Worm (Caenorhabditis elegans) whole organism, young adult: Measurements from ENCODE around the gene F44E5.2.

Source experiments
- C17E4.6 ChIP-seq: fragments of 200-800 bp; sonication (Bioruptor generic); IDR thresholded peaks from 2 replicates; pipeline ENCODE4 v1.3.6; 2022; ENCODE audit warnings: missing genetic modification reagents, missing genetic modification characterization, missing compliant biosample characterization
- F52B5.7 ChIP-seq: sonication (generic microtip); optimal IDR thresholded peaks from 2 replicates; lab custom pipeline; 2016; ENCODE audit warnings: mild to moderate bottlenecking, missing genetic modification characterization, missing compliant biosample characterization
- K11D2.4 ChIP-seq: fragments of 200-800 bp; sonication (Bioruptor generic); IDR thresholded peaks from 2 replicates; pipeline ENCODE4 v1.3.6; 2022; ENCODE audit warnings: missing genetic modification reagents, missing genetic modification characterization, missing compliant biosample characterization
- T26A5.8 ChIP-seq: sonication (generic microtip); optimal IDR thresholded peaks from 2 replicates; lab custom pipeline; 2016; ENCODE audit warnings: missing genetic modification characterization, missing compliant biosample characterization
- Y95B8A.8 ChIP-seq: fragments of 200-800 bp; sonication (Bioruptor generic); IDR thresholded peaks from 2 replicates; pipeline ENCODE4 v1.3.6; 2022; ENCODE audit warnings: missing genetic modification reagents, missing genetic modification characterization, missing compliant biosample characterization
- akir-1 ChIP-seq: fragments of 200-800 bp; sonication (Bioruptor generic); optimal IDR thresholded peaks from 2 replicates; lab custom pipeline; 2018; ENCODE audit warnings: mild to moderate bottlenecking, missing genetic modification characterization, moderate library complexity, missing compliant biosample characterization
- atf-7 ChIP-seq: sonication (generic microtip); optimal IDR thresholded peaks from 2 replicates; lab custom pipeline; 2017; ENCODE audit warnings: mild to moderate bottlenecking, missing genetic modification characterization, missing compliant biosample characterization
- athp-1 ChIP-seq: sonication (generic microtip); optimal IDR thresholded peaks from 2 replicates; lab custom pipeline; 2017; ENCODE audit warnings: mild to moderate bottlenecking, missing genetic modification characterization, missing compliant biosample characterization
- bed-1 ChIP-seq: fragments of 200-800 bp; sonication (Bioruptor generic); IDR thresholded peaks from 2 replicates; pipeline ENCODE4 v1.3.6; 2022; ENCODE audit warnings: missing genetic modification reagents, missing genetic modification characterization, missing compliant biosample characterization
- cebp-2 ChIP-seq: fragments of 200-800 bp; sonication (Bioruptor generic); IDR thresholded peaks from 2 replicates; pipeline ENCODE4 v1.3.6; 2022; ENCODE audit warnings: missing genetic modification characterization, missing compliant biosample characterization
- ceh-100 ChIP-seq: fragments of 200-800 bp; sonication (Bioruptor generic); IDR thresholded peaks from 2 replicates; pipeline ENCODE4 v1.3.6; 2022; ENCODE audit warnings: missing genetic modification reagents, missing genetic modification characterization, missing compliant biosample characterization
- ceh-79 ChIP-seq: sonication (generic microtip); optimal IDR thresholded peaks from 2 replicates; lab custom pipeline; 2017; ENCODE audit warnings: mild to moderate bottlenecking, missing genetic modification characterization, missing compliant biosample characterization
- efl-1 ChIP-seq: fragments of 150-350 bp; optimal IDR thresholded peaks from 2 replicates; lab custom pipeline; 2014; ENCODE audit warnings: missing biosample characterization, missing genetic modification reagents, missing genetic modification characterization
- egl-18 ChIP-seq: fragments of 200-800 bp; sonication (Bioruptor generic); IDR thresholded peaks from 2 replicates; pipeline ENCODE4 v1.3.6; 2022; ENCODE audit warnings: missing genetic modification reagents, missing genetic modification characterization, missing compliant biosample characterization
- ekl-4 ChIP-seq: fragments of 200-800 bp; sonication (Bioruptor generic); IDR thresholded peaks from 2 replicates; pipeline ENCODE4 v1.3.6; 2022; ENCODE audit warnings: missing genetic modification reagents, missing genetic modification characterization, missing compliant biosample characterization
- ets-4 ChIP-seq: fragments of 200-800 bp; sonication (Bioruptor generic); optimal IDR thresholded peaks from 2 replicates; lab custom pipeline; 2018; ENCODE audit warnings: mild to moderate bottlenecking, missing genetic modification characterization, missing compliant biosample characterization
- hmg-1.2 ChIP-seq: fragments of 200-800 bp; sonication (Bioruptor generic); IDR thresholded peaks from 2 replicates; pipeline ENCODE4 v1.3.6; 2022; ENCODE audit warnings: missing genetic modification reagents, missing genetic modification characterization, missing compliant biosample characterization
- hmg-20 ChIP-seq: fragments of 200-800 bp; sonication (Bioruptor generic); IDR thresholded peaks from 2 replicates; pipeline ENCODE4 v1.3.6; 2022; ENCODE audit warnings: missing genetic modification reagents, missing genetic modification characterization, missing compliant biosample characterization
- hrde-1 ChIP-seq: sonication (generic microtip); optimal IDR thresholded peaks from 2 replicates; lab custom pipeline; 2016; ENCODE audit warnings: missing genetic modification characterization, mild to moderate bottlenecking, missing compliant biosample characterization, moderate library complexity, missing genotype, missing genetic modification reagents, borderline replicate concordance
- hsf-1 ChIP-seq: fragments of 200-800 bp; sonication (Bioruptor generic); IDR thresholded peaks from 2 replicates; pipeline ENCODE4 v1.3.6; 2022; ENCODE audit warnings: missing genetic modification reagents, missing genetic modification characterization, missing compliant biosample characterization
- lag-1 ChIP-seq: fragments of 200-800 bp; sonication (Bioruptor generic); IDR thresholded peaks from 2 replicates; pipeline ENCODE4 v1.3.6; 2022; ENCODE audit warnings: missing genetic modification reagents, missing genetic modification characterization, missing compliant biosample characterization
- lin-40 ChIP-seq: sonication (generic microtip); optimal IDR thresholded peaks from 2 replicates; lab custom pipeline; 2016; ENCODE audit warnings: missing genetic modification characterization, mild to moderate bottlenecking, missing compliant biosample characterization, missing genotype, missing genetic modification reagents
- lsl-1 ChIP-seq: fragments of 200-800 bp; sonication (Bioruptor generic); optimal IDR thresholded peaks from 2 replicates; lab custom pipeline; 2018; ENCODE audit warnings: mild to moderate bottlenecking, missing genetic modification characterization, moderate library complexity, missing compliant biosample characterization
- madf-8 ChIP-seq: fragments of 200-800 bp; sonication (Bioruptor generic); conservative IDR thresholded peaks from 2 replicates; pipeline ENCODE4 v1.3.6; 2022; ENCODE audit warnings: missing genetic modification reagents, missing genetic modification characterization, missing compliant biosample characterization
- mcd-1 ChIP-seq: fragments of 200-800 bp; sonication (Bioruptor generic); IDR thresholded peaks from 2 replicates; pipeline ENCODE4 v1.3.6; 2022; ENCODE audit warnings: missing genetic modification reagents, missing genetic modification characterization, missing compliant biosample characterization
- mel-28 ChIP-seq: sonication (generic microtip); optimal IDR thresholded peaks from 2 replicates; lab custom pipeline; 2016; ENCODE audit warnings: borderline replicate concordance, mild to moderate bottlenecking, missing genetic modification characterization, missing compliant biosample characterization
- nhr-27 ChIP-seq: fragments of 200-800 bp; sonication (Bioruptor generic); optimal IDR thresholded peaks from 2 replicates; lab custom pipeline; 2018; ENCODE audit warnings: mild to moderate bottlenecking, missing genetic modification characterization, moderate library complexity, missing compliant biosample characterization
- nhr-80 ChIP-seq: sonication (generic microtip); optimal IDR thresholded peaks from 2 replicates; lab custom pipeline; 2016; ENCODE audit warnings: missing genetic modification characterization, missing compliant biosample characterization
- nhr-90 ChIP-seq: sonication (generic microtip); optimal IDR thresholded peaks from 2 replicates; lab custom pipeline; 2016; ENCODE audit warnings: missing genotype, mild to moderate bottlenecking, missing genetic modification characterization, missing compliant biosample characterization
- pha-4 ChIP-seq: fragments of 150-350 bp; sonication (generic microtip); optimal IDR thresholded peaks from 2 replicates; lab custom pipeline; 2014; ENCODE audit warnings: missing biosample characterization, missing genetic modification reagents, missing genetic modification characterization
- rec-8 ChIP-seq, 2 experiments: sonication (generic microtip); optimal IDR thresholded peaks; 2 replicates each; lab custom pipeline; 2016; ENCODE audit warnings: mild to moderate bottlenecking in 2 of 2, missing genetic modification characterization in 2 of 2, missing genetic modification reagents in 2 of 2, missing genotype in 2 of 2, missing biosample characterization in 1 of 2, missing compliant biosample characterization in 1 of 2, moderate library complexity in 1 of 2
- repo-1 ChIP-seq: sonication (generic microtip); optimal IDR thresholded peaks from 2 replicates; lab custom pipeline; 2017; ENCODE audit warnings: mild to moderate bottlenecking, missing genetic modification characterization, missing compliant biosample characterization
- rpc-1 ChIP-seq, 2 experiments: fragments of 150-350 bp in 1 of 2; sonication (generic microtip) in 1 of 2; optimal IDR thresholded peaks; 2 replicates each; lab custom pipeline; 2014 to 2018; ENCODE audit warnings: missing biosample characterization in 1 of 2, missing genetic modification characterization in 1 of 2, missing genetic modification reagents in 1 of 2, missing genotype in 1 of 2
- snpc-1.3 ChIP-seq: sonication (generic microtip); optimal IDR thresholded peaks from 2 replicates; lab custom pipeline; 2017; ENCODE audit warnings: missing genetic modification characterization, mild to moderate bottlenecking, missing compliant biosample characterization, antibody characterized with exemption, moderate library complexity, missing genotype, missing genetic modification reagents; ENCODE audit not compliant: insufficient read depth
- snpc-4 ChIP-seq, 5 experiments: fragments of 150-350 bp in 1 of 5; sonication (generic microtip) in 4 of 5; optimal IDR thresholded peaks; 2 replicates each; lab custom pipeline; 2014 to 2018; ENCODE audit warnings: missing genetic modification characterization in 5 of 5, missing biosample characterization in 3 of 5, antibody characterized with exemption in 2 of 5, mild to moderate bottlenecking in 2 of 5, missing compliant biosample characterization in 2 of 5, missing genotype in 2 of 5, moderate library complexity in 2 of 5, missing genetic modification reagents in 1 of 5
- somi-1 ChIP-seq: fragments of 200-800 bp; sonication (Bioruptor generic); optimal IDR thresholded peaks from 2 replicates; lab custom pipeline; 2018; ENCODE audit warnings: mild to moderate bottlenecking, missing genetic modification characterization, missing compliant biosample characterization
- unc-130 ChIP-seq: sonication (generic microtip); optimal IDR thresholded peaks from 2 replicates; lab custom pipeline; 2016; ENCODE audit warnings: missing genetic modification reagents, missing genetic modification characterization, missing compliant biosample characterization
- zfh-2 ChIP-seq: fragments of 200-800 bp; sonication (Bioruptor generic); conservative IDR thresholded peaks from 2 replicates; pipeline ENCODE4 v1.3.6; 2022; ENCODE audit warnings: missing genetic modification reagents, missing genetic modification characterization, missing compliant biosample characterization
- ztf-25 ChIP-seq: fragments of 200-800 bp; sonication (Bioruptor generic); IDR thresholded peaks from 2 replicates; pipeline ENCODE4 v1.3.6; 2022; ENCODE audit warnings: missing genetic modification reagents, missing genetic modification characterization, missing compliant biosample characterization
- ztf-3 ChIP-seq: fragments of 200-800 bp; sonication (Bioruptor generic); optimal IDR thresholded peaks from 2 replicates; lab custom pipeline; 2018; ENCODE audit warnings: mild to moderate bottlenecking, missing genetic modification characterization, missing compliant biosample characterization

Gene F44E5.2

DNA sequence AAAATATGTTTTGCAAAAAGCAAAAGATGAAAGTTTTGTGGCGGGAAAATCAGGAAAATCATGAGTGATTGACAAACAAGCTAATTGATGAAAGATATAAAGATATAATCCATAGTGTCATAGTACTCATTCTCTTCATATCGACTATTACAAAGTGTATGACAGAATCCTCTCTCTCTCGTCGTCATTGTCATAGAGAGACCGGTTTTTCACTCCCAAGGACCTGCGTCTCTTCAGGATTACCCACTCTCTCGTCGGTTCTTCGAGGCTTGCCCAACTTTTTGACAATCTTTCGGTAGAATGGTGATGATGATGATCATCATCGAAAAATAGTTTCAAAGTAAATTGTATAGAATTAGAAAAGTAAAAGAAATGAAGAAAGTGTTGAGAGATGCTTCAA, 29.2 kb upstream of the F44E5.2 start:
- TF ChIP-seq Y95B8A.8 (GFP tag; lab: Robert Waterston, UW) (no peak), hmg-1.2 (GFP tag; lab: Robert Waterston, UW) (peak; percentile 82), lin-40 (tag; lab: Kevin White, UChicago) (peak; percentile 15)

DNA sequence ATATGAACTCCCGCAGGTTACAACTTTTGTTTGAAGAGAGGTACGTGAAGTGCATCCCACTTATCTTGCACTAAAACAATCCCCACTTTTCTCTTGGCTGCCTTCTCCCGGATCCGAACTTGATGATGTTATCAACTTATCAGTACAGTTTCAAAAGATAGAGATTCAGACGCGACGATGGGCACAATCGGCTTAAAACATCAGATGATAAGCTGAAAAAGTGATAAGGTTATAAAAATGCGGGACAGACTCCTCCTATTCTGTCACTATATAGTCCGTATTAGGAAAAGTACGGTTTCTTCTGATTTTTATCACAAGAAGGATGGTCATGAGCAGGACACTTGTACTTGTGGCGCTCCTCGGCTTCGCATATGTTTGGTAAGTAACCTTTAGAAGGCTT, 27.4 kb upstream of the F44E5.2 start, which contains the start of gene ctsa-1.2:
Gene ctsa-1.2, plus strand, starts transcription at position 160 of the 400 bp plus-strand sequence.
- TF ChIP-seq somi-1 (GFP tag; lab: Kevin White, UChicago) (no peak), hmg-20 (GFP tag; lab: Robert Waterston, UW) (no peak), pha-4 (no peak), ceh-79 (tag; lab: Kevin White, UChicago) (no peak), nhr-80 (peak; percentile 68), ets-4 (GFP tag; lab: Kevin White, UChicago) (peak; percentile 1)

DNA sequence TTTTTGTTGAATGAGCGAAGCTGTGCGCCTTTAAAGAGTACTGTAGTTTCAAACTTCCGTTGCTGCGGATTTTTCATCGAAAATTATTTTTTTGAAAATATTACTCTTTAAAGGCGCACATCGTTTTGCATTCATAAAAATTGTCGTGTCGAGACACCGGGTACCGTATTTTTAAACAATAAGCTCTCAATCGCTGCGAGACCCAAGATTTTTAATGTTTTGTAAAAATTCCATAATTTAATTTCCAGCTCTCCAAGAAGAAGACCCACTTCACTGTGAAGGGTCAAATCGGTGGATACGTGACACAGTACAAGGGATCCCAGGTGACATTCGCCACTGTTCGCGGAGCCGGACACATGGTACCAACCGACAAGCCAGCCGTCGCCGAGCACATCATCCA, 24.3 kb upstream of the F44E5.2 start:
- TF ChIP-seq ztf-3 (no peak), mcd-1 (GFP tag; lab: Robert Waterston, UW) (0 out of 2 replicates have a peak, but pooled peaks have one; percentile 7), snpc-4 (GFP tag; optimal IDR thresholded peaks at IDR 0.05; lab: Kevin White, UChicago) (no peak), snpc-4 (tag; optimal IDR thresholded peaks at IDR 0.05; lab: Kevin White, UChicago) (no peak), zfh-2 (GFP tag; lab: Robert Waterston, UW) (0 out of 2 replicates have a peak, but pooled peaks have one; percentile 23), ceh-79 (tag; lab: Kevin White, UChicago) (peak; percentile 33), somi-1 (GFP tag; lab: Kevin White, UChicago) (no peak), rpc-1 (optimal IDR thresholded peaks at IDR 0.05; lab: Kevin White, UChicago) (no peak), rpc-1 (tag; optimal IDR thresholded peaks at IDR 0.05; lab: Kevin White, UChicago) (no peak), ekl-4 (GFP tag; lab: Robert Waterston, UW) (0 out of 2 replicates have a peak, but pooled peaks have one; percentile 7), repo-1 (tag; lab: Kevin White, UChicago) (peak; percentile 11), madf-8 (no peak), C17E4.6 (GFP tag; lab: Robert Waterston, UW) (0 out of 2 replicates have a peak, but pooled peaks have one; percentile 15), rec-8 (tag; optimal IDR thresholded peaks at IDR 0.05; lab: Kevin White, UChicago) (peak in 1 of 2 experiments; percentile 26), cebp-2 (GFP tag; lab: Robert Waterston, UW) (peak; percentile 56; the same call in 1 of the 2 replicates), mel-28 (tag; lab: Kevin White, UChicago) (no peak)
- TF ChIP-seq, all 124 proteins: peak for 8

DNA sequence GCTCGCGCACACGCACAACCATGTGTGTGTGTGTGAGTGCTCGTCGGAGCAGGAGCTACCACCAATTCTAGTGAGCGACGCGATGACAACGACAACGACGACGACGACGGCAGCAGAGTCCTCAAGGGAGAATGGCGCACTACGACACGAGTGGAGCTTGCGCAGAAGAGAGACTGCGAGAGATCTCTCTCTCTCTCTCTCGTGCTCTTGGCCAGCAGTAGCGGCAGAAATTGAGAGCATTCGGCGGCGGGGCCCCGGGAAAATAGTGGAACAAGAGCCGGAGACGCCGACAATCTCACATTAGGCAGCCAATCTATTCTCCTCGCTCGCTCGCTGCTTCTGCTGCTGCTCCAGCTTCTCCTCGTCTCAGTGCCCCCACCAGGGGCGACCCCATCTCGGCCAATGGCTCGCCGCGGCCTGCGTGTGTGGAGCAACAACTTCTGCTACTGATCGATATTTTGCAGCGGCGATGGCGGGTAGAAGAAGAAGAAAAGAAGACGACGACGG, 19.7 kb upstream of the F44E5.2 start:
- TF ChIP-seq nhr-27 (tag; lab: Kevin White, UChicago) (no peak), nhr-80 (no peak), athp-1 (tag; lab: Kevin White, UChicago) (peak; percentile 36), ztf-25 (no peak), ets-4 (GFP tag; lab: Kevin White, UChicago) (no peak), Y95B8A.8 (GFP tag; lab: Robert Waterston, UW) (no peak), egl-18 (GFP tag; lab: Robert Waterston, UW) (no peak), atf-7 (tag; lab: Kevin White, UChicago) (peak; percentile 45), akir-1 (GFP tag; lab: Kevin White, UChicago) (no peak), F52B5.7 (tag; lab: Kevin White, UChicago) (peak; percentile 60), T26A5.8 (no peak), nhr-90 (tag; lab: Kevin White, UChicago) (peak; percentile 8), bed-1 (GFP tag; lab: Robert Waterston, UW) (no peak), unc-130 (no peak), K11D2.4 (GFP tag; lab: Robert Waterston, UW) (0 out of 2 replicates have a peak, but pooled peaks have one; percentile 37), hsf-1 (GFP tag; lab: Robert Waterston, UW) (no peak), hrde-1 (tag; lab: Kevin White, UChicago) (no peak), snpc-1.3 (tag; lab: Kevin White, UChicago) (no peak), ztf-3 (no peak), efl-1 (no peak), ceh-100 (peak; percentile 36; the same call in 1 of the 2 replicates), rpc-1 (optimal IDR thresholded peaks at IDR 0.05; lab: Kevin White, UChicago) (no peak), rpc-1 (tag; optimal IDR thresholded peaks at IDR 0.05; lab: Kevin White, UChicago) (no peak), lsl-1 (GFP tag; lab: Kevin White, UChicago) (no peak), lag-1 (GFP tag; lab: Robert Waterston, UW) (no peak)
